Worm (Caenorhabditis elegans) whole organism, L2 larva: ENCODE measurements around the gene K09C6.10.

Experiments
- dmd-4 ChIP-seq: sonication (generic microtip); optimal IDR thresholded peaks from 2 replicates; lab custom pipeline; 2017; ENCODE audit warnings: missing biosample characterization, missing genetic modification characterization
- elt-1 ChIP-seq: fragments of 150-350 bp; optimal IDR thresholded peaks from 2 replicates; lab custom pipeline; 2014; ENCODE audit warnings: missing biosample characterization, missing genetic modification characterization
- lsy-2 ChIP-seq, 2 experiments: fragments of 150-350 bp in 1 of 2; sonication (generic microtip) in 1 of 2; optimal IDR thresholded peaks; 2 replicates each; lab custom pipeline; 2014 to 2017; ENCODE audit warnings: missing biosample characterization in 2 of 2, missing genetic modification characterization in 2 of 2
- mbf-1 ChIP-seq: sonication (generic microtip); optimal IDR thresholded peaks from 2 replicates; lab custom pipeline; 2017; ENCODE audit warnings: missing biosample characterization, missing genetic modification characterization
- nhr-23 ChIP-seq: fragments of 150-350 bp; optimal IDR thresholded peaks from 2 replicates; lab custom pipeline; 2014; ENCODE audit warnings: missing biosample characterization, missing genetic modification reagents, missing genetic modification characterization
- nhr-77 ChIP-seq: fragments of 150-350 bp; optimal IDR thresholded peaks from 2 replicates; lab custom pipeline; 2014; ENCODE audit warnings: missing biosample characterization, missing genetic modification characterization
- sem-4 ChIP-seq: fragments of 150-350 bp; optimal IDR thresholded peaks from 2 replicates; lab custom pipeline; 2014; ENCODE audit warnings: missing biosample characterization, missing genetic modification reagents, missing genetic modification characterization
- snpc-4 ChIP-seq: fragments of 150-350 bp; optimal IDR thresholded peaks from 2 replicates; lab custom pipeline; 2014; ENCODE audit warnings: missing biosample characterization, missing genetic modification characterization
- unc-39 ChIP-seq: fragments of 150-350 bp; optimal IDR thresholded peaks from 2 replicates; lab custom pipeline; 2014; ENCODE audit warnings: missing biosample characterization, missing genetic modification characterization
- unc-62 ChIP-seq: fragments of 150-350 bp; optimal IDR thresholded peaks from 2 replicates; lab custom pipeline; 2014; ENCODE audit warnings: missing biosample characterization, missing genetic modification reagents, missing genetic modification characterization
- ztf-1 ChIP-seq: fragments of 200-800 bp; sonication (Bioruptor generic); conservative IDR thresholded peaks from 2 replicates; pipeline ENCODE4 v1.3.6; 2022; ENCODE audit warnings: missing genetic modification characterization, missing compliant biosample characterization

DNA sequence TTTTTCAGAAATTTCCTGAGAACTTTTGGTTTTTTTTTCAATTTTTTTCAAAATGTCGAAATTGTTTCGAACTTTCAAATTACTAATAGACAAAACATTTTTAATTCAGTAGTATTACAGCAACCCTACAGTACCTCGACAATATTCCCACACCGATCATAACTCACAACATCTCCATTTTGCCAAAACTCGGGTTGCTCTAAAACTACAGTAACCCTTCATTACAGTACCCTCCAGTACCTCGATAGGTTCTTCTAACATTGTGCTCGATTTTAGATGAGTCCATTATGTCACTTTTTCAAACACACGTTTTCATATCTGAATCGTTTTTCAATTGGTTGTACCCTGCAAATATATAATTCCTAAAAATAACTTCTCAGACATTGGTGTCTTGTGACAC lies 9.8 kb downstream of the K09C6.10 start:
- TF ChIP-seq lsy-2 (tag; optimal IDR thresholded peaks at IDR 0.05; lab: Kevin White, UChicago) (no peak), snpc-4 (tag; lab: Kevin White, UChicago) (no peak), ztf-1 (GFP tag; lab: Robert Waterston, UW) (no peak), unc-39 (tag; lab: Kevin White, UChicago) (no peak), nhr-77 (tag; lab: Kevin White, UChicago) (no peak), mbf-1 (tag; lab: Kevin White, UChicago) (no peak), dmd-4 (tag; lab: Kevin White, UChicago) (no peak), unc-62 (no peak), elt-1 (tag; lab: Kevin White, UChicago) (no peak), nhr-23 (tag; lab: Kevin White, UChicago) (no peak), sem-4 (tag; lab: Kevin White, UChicago) (no peak)
